Worm (Caenorhabditis elegans): ENCODE data around the gene nhr-6.

ce11 chrIII:3583341-3583740 is 10.0 kb downstream of the nhr-6 start:
- TF ChIP-seq ceh-16 (tag; optimal IDR thresholded peaks at IDR 0.05), result no peak
- TF ChIP-seq nhr-67 (tag; optimal IDR thresholded peaks at IDR 0.05), result no peak
- TF ChIP-seq ztf-11 (tag; optimal IDR thresholded peaks at IDR 0.05), result no peak
- no peak for TF ChIP-seq sea-2 (GFP tag; optimal IDR thresholded peaks at IDR 0.05)
- no peak for TF ChIP-seq nhr-77 (tag; optimal IDR thresholded peaks at IDR 0.05)
